Worm (Caenorhabditis elegans) whole organism, L1 larva: ENCODE results near the gene fil-1.

Experiments
- ama-1 ChIP-seq: fragments of 150-350 bp; optimal IDR thresholded peaks from 2 replicates; lab custom pipeline; 2014
- ceh-82 ChIP-seq, 3 experiments: fragments of 150-350 bp in 1 of 3; sonication (generic microtip) in 2 of 3; optimal IDR thresholded peaks; 2 replicates each; lab custom pipeline; 2014 to 2017; ENCODE audit warnings: missing biosample characterization in 3 of 3, missing genetic modification characterization in 3 of 3
- fkh-10 ChIP-seq: sonication (generic microtip); optimal IDR thresholded peaks from 2 replicates; lab custom pipeline; 2017; ENCODE audit warnings: missing biosample characterization, missing genetic modification reagents, missing genetic modification characterization
- lin-14 ChIP-seq: fragments of 200-800 bp; sonication (Bioruptor generic); optimal IDR thresholded peaks from 2 replicates; lab custom pipeline; 2018; ENCODE audit warnings: mild to moderate bottlenecking, missing genetic modification characterization, moderate library complexity, missing compliant biosample characterization
- mep-1 ChIP-seq: fragments of 150-350 bp; optimal IDR thresholded peaks from 2 replicates; lab custom pipeline; 2014; ENCODE audit warnings: missing biosample characterization, missing genetic modification characterization
- nhr-11 ChIP-seq: fragments of 150-350 bp; optimal IDR thresholded peaks from 2 replicates; lab custom pipeline; 2014; ENCODE audit warnings: missing biosample characterization, missing genetic modification characterization

ce11 chrV:14996236-14996635, 2.6 kb downstream of the fil-1 start, which contains the start of gene irld-14:
- TF ChIP-seq mep-1 (tag; lab: Kevin White, UChicago) (no peak), ceh-82 (tag; optimal IDR thresholded peaks at IDR 0.05; lab: Kevin White, UChicago) (no peak), lin-14 (no peak), ama-1 (lab: Kevin White, UChicago) (no peak), nhr-11 (tag; lab: Kevin White, UChicago) (no peak), fkh-10 (no peak)
